Worm (Caenorhabditis elegans) whole organism, young adult: ENCODE measurements around the gene str-155.

Experiments used
- B0035.1 ChIP-seq: sonication (generic microtip); optimal IDR thresholded peaks from 2 replicates; lab custom pipeline; 2016; ENCODE audit warnings: missing genetic modification characterization, mild to moderate bottlenecking, missing compliant biosample characterization, missing genotype, missing genetic modification reagents
- B0261.1 ChIP-seq: sonication (generic microtip); optimal IDR thresholded peaks from 2 replicates; lab custom pipeline; 2016; ENCODE audit warnings: mild to moderate bottlenecking, missing genetic modification characterization, moderate library complexity, missing compliant biosample characterization
- C17E4.6 ChIP-seq: fragments of 200-800 bp; sonication (Bioruptor generic); IDR thresholded peaks from 2 replicates; pipeline ENCODE4 v1.3.6; 2022; ENCODE audit warnings: missing genetic modification reagents, missing genetic modification characterization, missing compliant biosample characterization
- D2030.7 ChIP-seq: fragments of 200-800 bp; sonication (Bioruptor generic); IDR thresholded peaks from 2 replicates; pipeline ENCODE4 v1.3.6; 2022; ENCODE audit warnings: missing genetic modification reagents, missing genetic modification characterization, missing compliant biosample characterization
- F10E7.11 ChIP-seq: sonication (generic microtip); optimal IDR thresholded peaks from 2 replicates; lab custom pipeline; 2017; ENCODE audit warnings: mild to moderate bottlenecking, missing genetic modification characterization, moderate library complexity, missing compliant biosample characterization
- F33H1.4 ChIP-seq: fragments of 200-800 bp; sonication (Bioruptor generic); IDR thresholded peaks from 2 replicates; pipeline ENCODE4 v1.3.6; 2022; ENCODE audit warnings: missing genetic modification reagents, missing genetic modification characterization, missing compliant biosample characterization
- F49E8.2 ChIP-seq: sonication (generic microtip); optimal IDR thresholded peaks from 3 replicates; lab custom pipeline; 2017; ENCODE audit warnings: missing genetic modification characterization, mild to moderate bottlenecking, missing compliant biosample characterization, antibody characterized with exemption, moderate library complexity; ENCODE audit not compliant: insufficient read depth
- Y53G8AR.9 ChIP-seq: fragments of 200-800 bp; sonication (Bioruptor generic); conservative IDR thresholded peaks from 2 replicates; pipeline ENCODE4 v1.3.6; 2022; ENCODE audit warnings: missing genetic modification reagents, missing genetic modification characterization, missing compliant biosample characterization
- Y95B8A.8 ChIP-seq: fragments of 200-800 bp; sonication (Bioruptor generic); IDR thresholded peaks from 2 replicates; pipeline ENCODE4 v1.3.6; 2022; ENCODE audit warnings: missing genetic modification reagents, missing genetic modification characterization, missing compliant biosample characterization
- ama-1 ChIP-seq, 3 experiments: fragments of 150-350 bp in 1 of 3; sonication (generic microtip) in 2 of 3; optimal IDR thresholded peaks; 2 replicates each; lab custom pipeline; 2014 to 2018; ENCODE audit warnings: missing biosample characterization in 2 of 3, missing genetic modification characterization in 2 of 3, missing genetic modification reagents in 2 of 3
- aptf-3 ChIP-seq: fragments of 200-800 bp; sonication (Bioruptor generic); IDR thresholded peaks from 2 replicates; pipeline ENCODE4 v1.3.6; 2022; ENCODE audit warnings: missing genetic modification characterization, missing compliant biosample characterization
- attf-3 ChIP-seq: fragments of 200-800 bp; sonication (Bioruptor generic); conservative IDR thresholded peaks from 2 replicates; pipeline ENCODE4 v1.3.6; 2022; ENCODE audit warnings: missing genetic modification reagents, missing genetic modification characterization, missing compliant biosample characterization
- attf-6 ChIP-seq: fragments of 200-800 bp; sonication (Bioruptor generic); IDR thresholded peaks from 2 replicates; pipeline ENCODE4 v1.3.6; 2022; ENCODE audit warnings: missing genetic modification reagents, missing genetic modification characterization, missing compliant biosample characterization
- ceh-100 ChIP-seq: fragments of 200-800 bp; sonication (Bioruptor generic); IDR thresholded peaks from 2 replicates; pipeline ENCODE4 v1.3.6; 2022; ENCODE audit warnings: missing genetic modification reagents, missing genetic modification characterization, missing compliant biosample characterization
- ceh-27 ChIP-seq: fragments of 200-800 bp; sonication (Bioruptor generic); optimal IDR thresholded peaks from 2 replicates; lab custom pipeline; 2018; ENCODE audit warnings: mild to moderate bottlenecking, missing genetic modification characterization, moderate library complexity, missing compliant biosample characterization
- ceh-40 ChIP-seq: fragments of 200-800 bp; sonication (Bioruptor generic); IDR thresholded peaks from 2 replicates; pipeline ENCODE4 v1.3.6; 2022; ENCODE audit warnings: missing genetic modification characterization, missing compliant biosample characterization
- egl-44 ChIP-seq: fragments of 200-800 bp; sonication (Bioruptor generic); IDR thresholded peaks from 2 replicates; pipeline ENCODE4 v1.3.6; 2022; ENCODE audit warnings: missing genetic modification reagents, missing genetic modification characterization, missing compliant biosample characterization
- egrh-3 ChIP-seq: fragments of 200-800 bp; sonication (Bioruptor generic); IDR thresholded peaks from 2 replicates; pipeline ENCODE4 v1.3.6; 2022; ENCODE audit warnings: missing genetic modification reagents, missing genetic modification characterization, missing compliant biosample characterization
- him-1 ChIP-seq: sonication (generic microtip); optimal IDR thresholded peaks from 2 replicates; lab custom pipeline; 2016; ENCODE audit warnings: missing genotype, missing genetic modification reagents, missing genetic modification characterization, missing compliant biosample characterization
- hmg-1.2 ChIP-seq: fragments of 200-800 bp; sonication (Bioruptor generic); IDR thresholded peaks from 2 replicates; pipeline ENCODE4 v1.3.6; 2022; ENCODE audit warnings: missing genetic modification reagents, missing genetic modification characterization, missing compliant biosample characterization
- hrde-1 ChIP-seq: sonication (generic microtip); optimal IDR thresholded peaks from 2 replicates; lab custom pipeline; 2016; ENCODE audit warnings: missing genetic modification characterization, mild to moderate bottlenecking, missing compliant biosample characterization, moderate library complexity, missing genotype, missing genetic modification reagents, borderline replicate concordance
- let-526 ChIP-seq: fragments of 200-800 bp; sonication (Bioruptor generic); IDR thresholded peaks from 2 replicates; pipeline ENCODE4 v1.3.6; 2022; ENCODE audit warnings: missing genetic modification reagents, missing genetic modification characterization, missing compliant biosample characterization
- lin-26 ChIP-seq: fragments of 200-800 bp; sonication (Bioruptor generic); IDR thresholded peaks from 2 replicates; pipeline ENCODE4 v1.3.6; 2022; ENCODE audit warnings: missing genetic modification reagents, missing genetic modification characterization, missing compliant biosample characterization
- lin-54 ChIP-seq: fragments of 200-800 bp; sonication (Bioruptor generic); optimal IDR thresholded peaks from 2 replicates; lab custom pipeline; 2018; ENCODE audit warnings: mild to moderate bottlenecking, missing genetic modification characterization, missing compliant biosample characterization
- lsl-1 ChIP-seq: fragments of 200-800 bp; sonication (Bioruptor generic); optimal IDR thresholded peaks from 2 replicates; lab custom pipeline; 2018; ENCODE audit warnings: mild to moderate bottlenecking, missing genetic modification characterization, moderate library complexity, missing compliant biosample characterization
- madf-3 ChIP-seq: fragments of 200-800 bp; sonication (Bioruptor generic); IDR thresholded peaks from 2 replicates; pipeline ENCODE4 v1.3.6; 2022; ENCODE audit warnings: missing genetic modification reagents, missing genetic modification characterization, missing compliant biosample characterization
- madf-6 ChIP-seq: fragments of 200-800 bp; sonication (Bioruptor generic); IDR thresholded peaks from 2 replicates; pipeline ENCODE4 v1.3.6; 2022; ENCODE audit warnings: missing genetic modification reagents, missing genetic modification characterization, missing compliant biosample characterization
- madf-8 ChIP-seq: fragments of 200-800 bp; sonication (Bioruptor generic); conservative IDR thresholded peaks from 2 replicates; pipeline ENCODE4 v1.3.6; 2022; ENCODE audit warnings: missing genetic modification reagents, missing genetic modification characterization, missing compliant biosample characterization
- mes-4 ChIP-seq: sonication (generic microtip); optimal IDR thresholded peaks from 2 replicates; lab custom pipeline; 2016; ENCODE audit warnings: missing genotype, missing genetic modification characterization, missing compliant biosample characterization
- mxl-1 ChIP-seq: sonication (generic microtip); optimal IDR thresholded peaks from 2 replicates; lab custom pipeline; 2016; ENCODE audit warnings: missing genetic modification characterization, missing compliant biosample characterization
- nfya-2 ChIP-seq: fragments of 200-800 bp; sonication (Bioruptor generic); IDR thresholded peaks from 2 replicates; pipeline ENCODE4 v1.3.6; 2022; ENCODE audit warnings: missing genetic modification reagents, missing genetic modification characterization, missing compliant biosample characterization
- nhr-27 ChIP-seq: fragments of 200-800 bp; sonication (Bioruptor generic); optimal IDR thresholded peaks from 2 replicates; lab custom pipeline; 2018; ENCODE audit warnings: mild to moderate bottlenecking, missing genetic modification characterization, moderate library complexity, missing compliant biosample characterization
- nhr-90 ChIP-seq: sonication (generic microtip); optimal IDR thresholded peaks from 2 replicates; lab custom pipeline; 2016; ENCODE audit warnings: missing genotype, mild to moderate bottlenecking, missing genetic modification characterization, missing compliant biosample characterization
- rcor-1 ChIP-seq: fragments of 200-800 bp; sonication (Bioruptor generic); IDR thresholded peaks from 2 replicates; pipeline ENCODE4 v1.3.6; 2022; ENCODE audit warnings: missing genetic modification reagents, missing genetic modification characterization, missing compliant biosample characterization
- rec-8 ChIP-seq, 2 experiments: sonication (generic microtip); optimal IDR thresholded peaks; 2 replicates each; lab custom pipeline; 2016; ENCODE audit warnings: mild to moderate bottlenecking in 2 of 2, missing genetic modification characterization in 2 of 2, missing genetic modification reagents in 2 of 2, missing genotype in 2 of 2, missing biosample characterization in 1 of 2, missing compliant biosample characterization in 1 of 2, moderate library complexity in 1 of 2
- snpc-1.1 ChIP-seq: sonication (generic microtip); optimal IDR thresholded peaks from 2 replicates; lab custom pipeline; 2017; ENCODE audit warnings: missing genetic modification characterization, mild to moderate bottlenecking, missing compliant biosample characterization, antibody characterized with exemption, moderate library complexity, missing genotype, missing genetic modification reagents; ENCODE audit not compliant: insufficient read depth
- snpc-3.4 ChIP-seq: sonication (generic microtip); optimal IDR thresholded peaks from 2 replicates; lab custom pipeline; 2017; ENCODE audit warnings: missing genetic modification characterization, mild to moderate bottlenecking, missing compliant biosample characterization, antibody characterized with exemption, moderate library complexity, missing genotype, missing genetic modification reagents
- tbp1 ChIP-seq: fragments of 200-800 bp; sonication (Bioruptor generic); optimal IDR thresholded peaks from 2 replicates; lab custom pipeline; 2018; ENCODE audit warnings: mild to moderate bottlenecking, missing genetic modification characterization, missing compliant biosample characterization
- tlf-1 ChIP-seq: fragments of 200-800 bp; sonication (Bioruptor generic); optimal IDR thresholded peaks from 2 replicates; lab custom pipeline; 2018; ENCODE audit warnings: mild to moderate bottlenecking, missing genetic modification characterization, missing compliant biosample characterization
- unc-130 ChIP-seq: sonication (generic microtip); optimal IDR thresholded peaks from 2 replicates; lab custom pipeline; 2016; ENCODE audit warnings: missing genetic modification reagents, missing genetic modification characterization, missing compliant biosample characterization
- xnd-1 ChIP-seq: sonication (generic microtip); optimal IDR thresholded peaks from 2 replicates; lab custom pipeline; 2016; ENCODE audit warnings: missing genotype, missing genetic modification reagents, missing genetic modification characterization, missing compliant biosample characterization
- ztf-18 ChIP-seq: sonication (generic microtip); optimal IDR thresholded peaks from 2 replicates; lab custom pipeline; 2016; ENCODE audit warnings: missing genotype, mild to moderate bottlenecking, missing genetic modification characterization, missing compliant biosample characterization
- ztf-25 ChIP-seq: fragments of 200-800 bp; sonication (Bioruptor generic); IDR thresholded peaks from 2 replicates; pipeline ENCODE4 v1.3.6; 2022; ENCODE audit warnings: missing genetic modification reagents, missing genetic modification characterization, missing compliant biosample characterization
- ztf-26 ChIP-seq: sonication (generic microtip); optimal IDR thresholded peaks from 2 replicates; lab custom pipeline; 2017; ENCODE audit warnings: missing genetic modification characterization, missing compliant biosample characterization
- ztf-28 ChIP-seq: fragments of 200-800 bp; sonication (Bioruptor generic); IDR thresholded peaks from 2 replicates; pipeline ENCODE4 v1.3.6; 2022; ENCODE audit warnings: missing genetic modification reagents, missing genetic modification characterization, missing compliant biosample characterization
- ztf-3 ChIP-seq: fragments of 200-800 bp; sonication (Bioruptor generic); optimal IDR thresholded peaks from 2 replicates; lab custom pipeline; 2018; ENCODE audit warnings: mild to moderate bottlenecking, missing genetic modification characterization, missing compliant biosample characterization

str-155 gene

ce11 chrIV:4877102-4877501 lies 38.7 kb upstream of the str-155 start, which contains the start of gene str-170:
TSS of gene str-170 (plus strand) at chrIV:4877402.
- no peak for TF ChIP-seq aptf-3 (GFP tag; lab: Robert Waterston, UW)
- TF ChIP-seq nhr-90 = no peak
- TF ChIP-seq madf-8 = no peak
- TF ChIP-seq attf-6 = no peak
- TF ChIP-seq mxl-1 (tag; lab: Kevin White, UChicago) = no peak
- no peak for TF ChIP-seq snpc-1.1 (tag; lab: Kevin White, UChicago)
- no peak for TF ChIP-seq hrde-1 (tag; lab: Kevin White, UChicago)
- TF ChIP-seq ztf-26 (tag; lab: Kevin White, UChicago) = no peak

- TF ChIP-seq ceh-27 (no peak), B0261.1 (tag; lab: Kevin White, UChicago) (peak; percentile 24), ztf-18 (peak; percentile 46), nfya-2 (GFP tag; lab: Robert Waterston, UW) (no peak), F49E8.2 (peak; percentile 95), D2030.7 (GFP tag; lab: Robert Waterston, UW) (peak; percentile 98), ztf-28 (no peak), hmg-1.2 (peak; percentile 95), Y53G8AR.9 (GFP tag; lab: Robert Waterston, UW) (peak; percentile 78), lin-26 (GFP tag; lab: Robert Waterston, UW) (peak; percentile 40; the same call in 1 of the 2 replicates), ztf-3 (GFP tag; lab: Kevin White, UChicago) (no peak), lin-54 (GFP tag; lab: Kevin White, UChicago) (peak; percentile 73), rcor-1 (peak; percentile 96), Y95B8A.8 (GFP tag; lab: Robert Waterston, UW) (0 out of 2 replicates have a peak, but pooled peaks have one; percentile 58), snpc-3.4 (peak; percentile 97), tlf-1 (GFP tag; lab: Kevin White, UChicago) (peak; percentile 16), ztf-25 (GFP tag; lab: Robert Waterston, UW) (no peak), lsl-1 (GFP tag; lab: Kevin White, UChicago) (peak; percentile 75), him-1 (peak; percentile 92), B0035.1 (tag; lab: Kevin White, UChicago) (no peak), madf-3 (GFP tag; lab: Robert Waterston, UW) (no peak), mes-4 (peak; percentile 28), unc-130 (peak; percentile 23), egl-44 (GFP tag; lab: Robert Waterston, UW) (0 out of 2 replicates have a peak, but pooled peaks have one; percentile 12), ceh-40 (GFP tag; lab: Robert Waterston, UW) (no peak), rec-8 (tag; optimal IDR thresholded peaks at IDR 0.05; lab: Kevin White, UChicago) (peak in 1 of 2 experiments; percentile 25), ama-1 (optimal IDR thresholded peaks at IDR 0.05; lab: Kevin White, UChicago) (peak; percentile 48), ama-1 (GFP tag; optimal IDR thresholded peaks at IDR 0.05; lab: Kevin White, UChicago) (no peak), nhr-27 (peak; percentile 24), F33H1.4 (peak; percentile 65), C17E4.6 (GFP tag; lab: Robert Waterston, UW) (peak; percentile 42; the same call in 1 of the 2 replicates), F10E7.11 (tag; lab: Kevin White, UChicago) (no peak), ceh-100 (peak; percentile 55), xnd-1 (tag; lab: Kevin White, UChicago) (peak; percentile 14), attf-3 (GFP tag; lab: Robert Waterston, UW) (no peak; the same call in 1 of the 2 replicates), egrh-3 (GFP tag; lab: Robert Waterston, UW) (0 out of 2 replicates have a peak, but pooled peaks have one; percentile 26), tbp1 (GFP tag; lab: Kevin White, UChicago) (peak; percentile 81), let-526 (GFP tag; lab: Robert Waterston, UW) (no peak), madf-6 (GFP tag; lab: Robert Waterston, UW) (peak; percentile 88), madf-8 (peak; percentile 46)
Observed at ce11 chrIV:4880634-4881033, 35.2 kb upstream of the str-155 start.
